Fruit fly (Drosophila melanogaster): ENCODE data around the gene alt.

Gene alt

DNA sequence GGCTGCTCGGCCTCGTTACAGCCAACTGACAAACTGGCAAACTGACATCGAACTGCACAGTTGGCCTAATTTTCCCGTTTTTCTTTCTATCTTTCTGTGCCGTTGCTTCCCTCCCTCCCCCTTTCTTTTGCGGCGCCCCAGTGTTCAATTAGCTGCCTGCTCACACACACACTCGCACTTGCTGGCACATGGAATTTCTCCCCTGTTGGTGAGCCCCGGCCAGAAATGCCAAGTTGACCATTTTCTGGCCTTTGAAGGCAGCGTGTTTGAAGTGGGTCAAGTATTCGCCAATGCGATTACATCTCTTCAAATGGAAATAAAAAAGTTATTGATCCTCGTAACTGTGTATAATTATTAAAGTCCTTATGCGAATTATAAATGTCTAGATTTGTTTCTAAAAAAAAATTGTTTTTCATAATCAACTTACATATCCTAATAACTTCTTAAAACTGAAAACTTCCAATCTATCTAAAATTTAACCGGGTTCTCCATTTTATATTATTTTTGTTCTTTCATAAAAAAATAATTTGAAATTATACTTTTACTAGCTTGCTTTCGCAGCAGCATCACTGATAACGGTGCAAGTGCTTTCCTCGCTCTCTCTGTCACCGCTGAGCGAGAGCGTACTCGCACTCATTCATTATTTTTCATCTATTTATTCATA is 1.5 kb downstream of the alt start (continued):
- TF ChIP-seq gcm2 (GFP tag; optimal IDR thresholded peaks at IDR 0.05) (no peak), CG11560 (tag; IDR thresholded peaks at IDR 0.05) (no peak), wor (GFP tag; IDR thresholded peaks at IDR 0.05) (no peak), danr (GFP tag; IDR thresholded peaks at IDR 0.05) (no peak), hb (GFP tag; IDR thresholded peaks at IDR 0.05; ENCODE audit: partially characterized antibody) (no peak), CG2120 (GFP tag; optimal IDR thresholded peaks at IDR 0.05) (peak; percentile 36), en (GFP tag; optimal IDR thresholded peaks at IDR 0.05) (no peak), CG3163 (GFP tag; optimal IDR thresholded peaks at IDR 0.05) (no peak), corto (GFP tag; optimal IDR thresholded peaks at IDR 0.05) (no peak), CG12391 (tag; optimal IDR thresholded peaks at IDR 0.05) (peak; percentile 73), CG33213 (GFP tag; optimal IDR thresholded peaks at IDR 0.05) (no peak), croc (GFP tag; conservative IDR thresholded peaks at IDR 0.05) (no peak), Optix (GFP tag; IDR thresholded peaks at IDR 0.05) (no peak), CG4820 (GFP tag; optimal IDR thresholded peaks at IDR 0.05) (peak; percentile 35), CG8089 (GFP tag; optimal IDR thresholded peaks at IDR 0.05) (no peak), toy (GFP tag; IDR thresholded peaks at IDR 0.05) (no peak), z (GFP tag; IDR thresholded peaks at IDR 0.05) (no peak), CG11504 (tag; optimal IDR thresholded peaks at IDR 0.05) (peak; percentile 71), Xbp1 (GFP tag; optimal IDR thresholded peaks at IDR 0.05) (peak; percentile 55), HLH3B (GFP tag; IDR thresholded peaks at IDR 0.05) (0 out of 2 replicates have a peak, but pooled peaks have one; percentile 4), CG6272 (GFP tag; IDR thresholded peaks at IDR 0.05) (no peak), C15 (GFP tag; IDR thresholded peaks at IDR 0.05) (no peak), NFAT (GFP tag; IDR thresholded peaks at IDR 0.05) (no peak), Atf6 (GFP tag; IDR thresholded peaks at IDR 0.05) (no peak), gce (GFP tag; IDR thresholded peaks at IDR 0.05) (no peak), HLH4C (GFP tag; IDR thresholded peaks at IDR 0.05; ENCODE audit: partially characterized antibody) (no peak), Gug (GFP tag; IDR thresholded peaks at IDR 0.05) (no peak), slp2 (GFP tag; optimal IDR thresholded peaks at IDR 0.05) (no peak), CG2712 (tag; optimal IDR thresholded peaks at IDR 0.05) (peak; percentile 62), GATAe (GFP tag; conservative IDR thresholded peaks at IDR 0.05) (no peak), CG1233 (GFP tag; optimal IDR thresholded peaks at IDR 0.05) (peak; percentile 34), CG8478 (optimal IDR thresholded peaks at IDR 0.05) (no peak), CG4328 (GFP tag; optimal IDR thresholded peaks at IDR 0.05) (no peak), pum (GFP tag; optimal IDR thresholded peaks at IDR 0.05) (no peak), Usf (GFP tag; optimal IDR thresholded peaks at IDR 0.05) (no peak), inv (GFP tag; IDR thresholded peaks at IDR 0.05; ENCODE audit: partially characterized antibody) (no peak), CG10654 (GFP tag; optimal IDR thresholded peaks at IDR 0.05) (no peak), CG7786 (GFP tag; optimal IDR thresholded peaks at IDR 0.05) (no peak), CG4282 (GFP tag; optimal IDR thresholded peaks at IDR 0.05) (no peak), E2f2 (GFP tag; IDR thresholded peaks at IDR 0.05) (no peak), CG11696 (GFP tag; IDR thresholded peaks at IDR 0.05) (no peak), CG8944 (GFP tag; optimal IDR thresholded peaks at IDR 0.05) (no peak), Camta (GFP tag; optimal IDR thresholded peaks at IDR 0.05) (no peak), CG13624 (GFP tag; optimal IDR thresholded peaks at IDR 0.05) (no peak), jumu (GFP tag; optimal IDR thresholded peaks at IDR 0.05) (no peak), CG17385 (GFP tag; optimal IDR thresholded peaks at IDR 0.05) (peak; percentile 24), Lpt (GFP tag; optimal IDR thresholded peaks at IDR 0.05) (no peak), CrebB (tag; optimal IDR thresholded peaks at IDR 0.05) (no peak), gsb (GFP tag; IDR thresholded peaks at IDR 0.05) (no peak), CG11398 (GFP tag; optimal IDR thresholded peaks at IDR 0.05) (no peak), CG7556 (GFP tag; optimal IDR thresholded peaks at IDR 0.05) (peak; percentile 80), Hr51 (GFP tag; optimal IDR thresholded peaks at IDR 0.05) (peak in 1 of 2 experiments; percentile 51), pho (GFP tag; optimal IDR thresholded peaks at IDR 0.05) (no peak)
